Fruit fly (Drosophila melanogaster): Measurements from ENCODE around the gene Six4.

Six4 gene

DNA sequence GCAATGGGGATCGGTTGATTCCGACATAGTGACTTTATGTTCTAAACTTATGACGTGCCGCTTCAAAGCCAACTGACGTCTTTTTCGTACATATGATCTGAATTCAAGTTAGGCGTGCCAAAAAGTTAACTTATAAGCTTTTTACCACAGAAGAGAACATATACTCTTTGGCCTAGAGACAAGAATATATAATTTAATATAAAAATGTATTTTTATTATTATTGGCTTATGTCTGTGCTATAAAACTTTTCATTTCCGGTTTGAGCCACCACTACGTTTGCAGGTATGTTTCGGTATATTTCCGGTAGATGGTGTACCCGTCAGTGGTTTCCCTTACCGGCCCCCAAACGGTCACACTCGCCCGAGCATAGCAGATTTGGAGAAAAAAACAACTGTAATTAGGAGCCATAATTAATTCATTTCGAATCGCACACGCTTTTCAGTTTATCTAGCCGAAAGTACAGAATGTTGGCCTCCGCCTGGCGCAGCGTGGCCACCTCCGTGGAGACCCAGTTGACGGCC is 5.8 kb upstream of the Six4 start, which contains the start of the genes CG3698 and tzn (continued):
- TF ChIP-seq BtbVII (GFP tag; optimal IDR thresholded peaks at IDR 0.05) (peak; percentile 89), CG15696 (tag; optimal IDR thresholded peaks at IDR 0.05) (peak; percentile 72), HmgD (GFP tag; optimal IDR thresholded peaks at IDR 0.05) (peak; percentile 66), CG4328 (GFP tag; optimal IDR thresholded peaks at IDR 0.05) (peak; percentile 94), CG33557 (GFP tag; optimal IDR thresholded peaks at IDR 0.05) (peak; percentile 88), CG9609 (GFP tag; optimal IDR thresholded peaks at IDR 0.05) (peak; percentile 82), ken (GFP tag; IDR thresholded peaks at IDR 0.05) (peak; percentile 95), CG13287 (GFP tag; IDR thresholded peaks at IDR 0.05; ENCODE audit: partially characterized antibody) (peak; percentile 43; the same call in 1 of the 2 replicates), cas (GFP tag; IDR thresholded peaks at IDR 0.05) (peak; percentile 71), CG14710 (tag; optimal IDR thresholded peaks at IDR 0.05) (peak; percentile 93), Ravus (GFP tag; IDR thresholded peaks at IDR 0.05) (peak; percentile 75), Awh (GFP tag; IDR thresholded peaks at IDR 0.05) (peak; percentile 92), CG6683 (GFP tag; optimal IDR thresholded peaks at IDR 0.05) (peak; percentile 92), YL-1 (GFP tag; optimal IDR thresholded peaks at IDR 0.05) (peak; percentile 97), unc-4 (GFP tag; IDR thresholded peaks at IDR 0.05; ENCODE audit: partially characterized antibody) (0 out of 2 replicates have a peak, but pooled peaks have one; percentile 24), mld (GFP tag; IDR thresholded peaks at IDR 0.05; ENCODE audit: partially characterized antibody) (no peak), CG1529 (GFP tag; optimal IDR thresholded peaks at IDR 0.05) (peak; percentile 88)

DNA sequence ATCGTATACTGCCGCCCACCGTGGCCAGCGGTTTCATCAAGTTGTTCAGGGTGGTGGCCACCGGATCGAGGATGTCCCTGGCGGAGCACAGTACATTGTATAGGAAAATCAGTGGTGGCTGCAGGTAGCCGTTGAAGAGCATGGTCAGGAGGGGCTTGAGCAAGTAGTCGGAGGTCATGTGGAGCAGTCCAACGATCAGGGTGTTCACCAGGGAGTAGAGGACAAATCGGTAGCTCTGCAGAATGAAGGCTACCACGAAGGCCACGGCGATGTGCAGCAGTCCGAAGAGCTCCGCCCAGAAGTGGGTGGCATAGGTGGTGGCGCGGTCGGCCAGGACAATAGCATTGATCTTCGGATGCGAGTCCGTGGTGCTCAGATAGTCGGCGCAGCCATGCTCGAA is 4.8 kb upstream of the Six4 start:
- TF ChIP-seq Rx (GFP tag; IDR thresholded peaks at IDR 0.05): no peak
- TF ChIP-seq CG6654 (GFP tag; optimal IDR thresholded peaks at IDR 0.05): no peak
- 0 out of 3 replicates have a peak, but pooled peaks have one; percentile 13 for TF ChIP-seq Dbx (GFP tag; IDR thresholded peaks at IDR 0.05)
- no peak for TF ChIP-seq jigr1 (GFP tag; IDR thresholded peaks at IDR 0.05)
- TF ChIP-seq Ets65A (GFP tag): peak; percentile 93
- TF ChIP-seq emc (GFP tag; optimal IDR thresholded peaks at IDR 0.05): no peak
- peak; percentile 11 for TF ChIP-seq sens (GFP tag)
- no peak for TF ChIP-seq ranshi (GFP tag; IDR thresholded peaks at IDR 0.05)
- TF ChIP-seq CG5953 (GFP tag; IDR thresholded peaks at IDR 0.05): 0 out of 2 replicates have a peak, but pooled peaks have one; percentile 11
- TF ChIP-seq Awh (GFP tag; IDR thresholded peaks at IDR 0.05): no peak
- no peak for TF ChIP-seq CG2889 (GFP tag; IDR thresholded peaks at IDR 0.05)
- no peak for TF ChIP-seq Camta (GFP tag; optimal IDR thresholded peaks at IDR 0.05)
- TF ChIP-seq Med (GFP tag): peak; percentile 44
- TF ChIP-seq CG6175 (GFP tag; IDR thresholded peaks at IDR 0.05): 0 out of 3 replicates have a peak, but pooled peaks have one; percentile 20
- no peak for TF ChIP-seq HmgD (GFP tag; optimal IDR thresholded peaks at IDR 0.05)
- no peak for TF ChIP-seq Hr39 (optimal IDR thresholded peaks at IDR 0.05)

DNA sequence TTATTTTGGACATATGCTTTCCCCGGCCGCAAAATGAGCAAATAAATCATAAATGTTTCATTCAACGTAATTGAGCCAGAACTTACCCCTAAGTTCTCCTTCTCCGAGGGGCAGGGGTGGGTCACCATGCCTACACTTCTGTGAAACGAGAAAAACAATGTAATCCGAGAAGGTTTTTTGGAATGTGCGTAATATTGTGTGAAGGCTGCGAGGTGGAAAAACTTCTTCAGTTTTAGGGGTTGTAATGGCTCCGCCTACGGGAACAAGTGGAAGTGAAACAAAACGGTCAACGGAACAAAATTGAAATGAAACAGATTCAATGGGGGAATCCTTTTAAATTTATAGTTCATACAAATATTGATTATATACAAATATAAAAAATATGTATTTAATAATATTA is 4.2 kb upstream of the Six4 start:
- TF ChIP-seq Jarid2 (GFP tag; optimal IDR thresholded peaks at IDR 0.05) (peak; percentile 3), Neu2 (GFP tag; optimal IDR thresholded peaks at IDR 0.05; ENCODE audit: borderline replicate concordance) (no peak), C15 (GFP tag; IDR thresholded peaks at IDR 0.05) (no peak), pros (GFP tag; optimal IDR thresholded peaks at IDR 0.05) (peak; percentile 70), Six4 (GFP tag; optimal IDR thresholded peaks at IDR 0.05) (peak; percentile 39), Nf-YC (tag; optimal IDR thresholded peaks at IDR 0.05) (peak; percentile 91), gsb (GFP tag; IDR thresholded peaks at IDR 0.05) (no peak), pfk (GFP tag; optimal IDR thresholded peaks at IDR 0.05) (peak; percentile 98), Nf-YB (GFP tag; optimal IDR thresholded peaks at IDR 0.05) (peak; percentile 86), CG1603 (tag; optimal IDR thresholded peaks at IDR 0.05) (no peak), CG15696 (tag; optimal IDR thresholded peaks at IDR 0.05) (no peak), Dref (GFP tag; IDR thresholded peaks at IDR 0.05) (no peak), CG6272 (GFP tag; IDR thresholded peaks at IDR 0.05) (no peak), seq (GFP tag; IDR thresholded peaks at IDR 0.05) (peak; percentile 68; the same call in 1 of the 2 replicates), zf30C (GFP tag; optimal IDR thresholded peaks at IDR 0.05) (peak; percentile 12), nerfin-1 (tag; optimal IDR thresholded peaks at IDR 0.05) (peak; percentile 28)

All from whole organism, embryonic.